Worm (Caenorhabditis elegans): ENCODE measurements around the gene F28C10.1.

Gene F28C10.1

DNA sequence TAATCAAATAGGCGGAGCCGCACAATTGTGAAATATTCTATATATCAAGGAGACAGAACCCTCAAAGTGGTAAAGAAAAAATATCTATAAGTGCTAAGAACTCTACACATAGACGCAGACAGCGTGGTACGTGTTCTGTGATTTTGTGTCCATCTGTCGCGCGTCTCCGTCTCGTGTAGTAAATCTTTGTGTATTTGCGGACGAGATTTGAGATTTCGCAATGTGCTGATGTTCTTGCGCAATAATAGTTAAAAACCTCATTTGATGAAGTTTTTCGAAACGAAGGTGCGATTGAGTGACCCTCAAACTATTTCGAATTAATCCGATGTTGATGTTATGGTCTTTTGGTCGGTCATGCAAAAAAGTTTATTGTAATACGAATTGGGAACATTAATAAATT lies 30.4 kb downstream of the F28C10.1 start:
- TF ChIP-seq jun-1 (tag; optimal IDR thresholded peaks at IDR 0.05), result no peak
- no peak for TF ChIP-seq lsy-12 (tag; optimal IDR thresholded peaks at IDR 0.05)
- TF ChIP-seq nhr-12 (tag; optimal IDR thresholded peaks at IDR 0.05), result no peak
- TF ChIP-seq nhr-237 (tag; optimal IDR thresholded peaks at IDR 0.05), result no peak
- TF ChIP-seq nhr-11 (tag; optimal IDR thresholded peaks at IDR 0.05), result no peak
- TF ChIP-seq nhr-25 (tag; optimal IDR thresholded peaks at IDR 0.05), result peak; percentile 18
- TF ChIP-seq nhr-28 (tag; optimal IDR thresholded peaks at IDR 0.05), result no peak
- no peak for TF ChIP-seq unc-62 (GFP tag; optimal IDR thresholded peaks at IDR 0.05)
- peak; percentile 20 for TF ChIP-seq fkh-10 (GFP tag; optimal IDR thresholded peaks at IDR 0.05)
- no peak for TF ChIP-seq snpc-4 (tag; optimal IDR thresholded peaks at IDR 0.05)
- no peak for TF ChIP-seq fos-1 (tag; optimal IDR thresholded peaks at IDR 0.05)
- TF ChIP-seq pha-4 (tag; optimal IDR thresholded peaks at IDR 0.05), result peak; percentile 72
- no peak for TF ChIP-seq R02D3.7 (tag; optimal IDR thresholded peaks at IDR 0.05)
- TF ChIP-seq hmg-11 (tag; optimal IDR thresholded peaks at IDR 0.05), result peak; percentile 2
- TF ChIP-seq eor-1 (tag; optimal IDR thresholded peaks at IDR 0.05), result no peak
- TF ChIP-seq lin-39 (tag; optimal IDR thresholded peaks at IDR 0.05), result peak; percentile 61
- no peak for TF ChIP-seq ceh-16 (tag; optimal IDR thresholded peaks at IDR 0.05)
- peak; percentile 64 for TF ChIP-seq egl-5 (tag; optimal IDR thresholded peaks at IDR 0.05)
- TF ChIP-seq skn-1 (tag; optimal IDR thresholded peaks at IDR 0.05), result peak; percentile 12
- TF ChIP-seq nhr-23 (tag; optimal IDR thresholded peaks at IDR 0.05), result peak; percentile 40
- TF ChIP-seq nhr-67 (tag; optimal IDR thresholded peaks at IDR 0.05), result no peak
- TF ChIP-seq nfya-1 (tag; optimal IDR thresholded peaks at IDR 0.05; ENCODE audit: insufficient read depth), result peak; percentile 52
- peak; percentile 38 for TF ChIP-seq ceh-28 (tag; optimal IDR thresholded peaks at IDR 0.05)

DNA sequence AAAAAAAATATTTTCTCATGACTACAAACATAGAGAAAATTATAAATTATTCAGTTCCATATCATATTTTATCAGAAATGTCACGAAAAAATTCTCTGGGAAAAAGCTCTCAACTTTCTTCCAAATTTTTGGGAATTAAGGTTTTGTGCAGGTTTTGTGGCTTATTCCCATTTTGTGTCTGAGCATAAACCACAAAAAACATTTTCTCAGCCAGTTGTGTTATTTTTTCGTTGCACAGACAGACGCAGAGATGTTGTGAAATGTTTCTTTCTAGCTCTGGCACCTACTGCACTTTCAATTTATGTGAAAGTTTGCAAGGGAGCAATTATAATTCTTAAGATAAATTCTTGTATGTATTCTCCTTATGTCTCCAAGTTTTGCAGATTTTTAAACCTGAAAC lies 32.2 kb downstream of the F28C10.1 start:
- no peak for TF ChIP-seq egl-27 (tag; optimal IDR thresholded peaks at IDR 0.05)
- TF ChIP-seq unc-62 (GFP tag; optimal IDR thresholded peaks at IDR 0.05), result no peak
- TF ChIP-seq ceh-82 (tag; optimal IDR thresholded peaks at IDR 0.05), result no peak
- no peak for TF ChIP-seq ceh-28 (tag; optimal IDR thresholded peaks at IDR 0.05)
- TF ChIP-seq eor-1 (tag; optimal IDR thresholded peaks at IDR 0.05), result no peak
- no peak for TF ChIP-seq nhr-67 (tag; optimal IDR thresholded peaks at IDR 0.05)
- TF ChIP-seq mml-1 (tag; optimal IDR thresholded peaks at IDR 0.05), result no peak
- TF ChIP-seq elt-1 (tag; optimal IDR thresholded peaks at IDR 0.05), result no peak
- no peak for TF ChIP-seq nhr-11 (tag; optimal IDR thresholded peaks at IDR 0.05)
- TF ChIP-seq ZK546.5 (tag; optimal IDR thresholded peaks at IDR 0.05), result no peak
- no peak for TF ChIP-seq nhr-76 (tag; optimal IDR thresholded peaks at IDR 0.05)
- TF ChIP-seq elt-2 (tag; optimal IDR thresholded peaks at IDR 0.05), result no peak
- no peak for TF ChIP-seq pha-4 (tag; optimal IDR thresholded peaks at IDR 0.05)
- TF ChIP-seq lin-15B (tag; optimal IDR thresholded peaks at IDR 0.05), result no peak
- TF ChIP-seq tbx-2 (tag; optimal IDR thresholded peaks at IDR 0.05), result no peak
- no peak for TF ChIP-seq nhr-28 (tag; optimal IDR thresholded peaks at IDR 0.05)

DNA sequence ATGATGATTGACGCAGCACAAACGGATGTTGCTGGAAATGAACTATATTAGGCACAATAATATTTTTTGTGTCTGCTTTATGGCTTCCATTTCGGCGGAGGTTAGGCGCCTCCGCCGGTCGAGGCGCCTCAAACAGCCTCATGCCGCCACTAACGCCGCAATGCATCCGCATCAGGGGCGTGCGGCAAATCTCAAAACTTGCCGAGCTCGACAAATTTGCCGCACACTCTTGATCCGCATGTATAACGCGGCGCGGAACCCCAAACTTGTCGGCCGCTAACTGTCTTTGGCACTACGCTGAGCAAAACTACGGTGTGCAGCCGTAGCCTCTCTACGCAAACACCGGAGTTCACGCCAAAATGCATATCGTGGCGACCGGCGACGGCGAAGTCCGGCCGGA lies 38.8 kb downstream of the F28C10.1 start:
- TF ChIP-seq daf-12 (tag; optimal IDR thresholded peaks at IDR 0.05) (no peak), tbx-2 (tag; optimal IDR thresholded peaks at IDR 0.05) (no peak), nhr-23 (tag; optimal IDR thresholded peaks at IDR 0.05) (no peak), elt-2 (tag; optimal IDR thresholded peaks at IDR 0.05) (no peak), hmg-11 (tag; optimal IDR thresholded peaks at IDR 0.05) (no peak), unc-62 (GFP tag; optimal IDR thresholded peaks at IDR 0.05) (no peak), nhr-76 (tag; optimal IDR thresholded peaks at IDR 0.05) (no peak), snpc-4 (tag; optimal IDR thresholded peaks at IDR 0.05) (no peak), fos-1 (tag; optimal IDR thresholded peaks at IDR 0.05) (no peak), jun-1 (tag; optimal IDR thresholded peaks at IDR 0.05) (no peak), ceh-9 (tag; optimal IDR thresholded peaks at IDR 0.05) (no peak), ceh-16 (tag; optimal IDR thresholded peaks at IDR 0.05) (no peak), ceh-28 (tag; optimal IDR thresholded peaks at IDR 0.05) (no peak), R02D3.7 (tag; optimal IDR thresholded peaks at IDR 0.05) (no peak), elt-3 (tag; optimal IDR thresholded peaks at IDR 0.05) (no peak), nhr-237 (tag; optimal IDR thresholded peaks at IDR 0.05) (no peak), ZK546.5 (tag; optimal IDR thresholded peaks at IDR 0.05) (no peak)

DNA sequence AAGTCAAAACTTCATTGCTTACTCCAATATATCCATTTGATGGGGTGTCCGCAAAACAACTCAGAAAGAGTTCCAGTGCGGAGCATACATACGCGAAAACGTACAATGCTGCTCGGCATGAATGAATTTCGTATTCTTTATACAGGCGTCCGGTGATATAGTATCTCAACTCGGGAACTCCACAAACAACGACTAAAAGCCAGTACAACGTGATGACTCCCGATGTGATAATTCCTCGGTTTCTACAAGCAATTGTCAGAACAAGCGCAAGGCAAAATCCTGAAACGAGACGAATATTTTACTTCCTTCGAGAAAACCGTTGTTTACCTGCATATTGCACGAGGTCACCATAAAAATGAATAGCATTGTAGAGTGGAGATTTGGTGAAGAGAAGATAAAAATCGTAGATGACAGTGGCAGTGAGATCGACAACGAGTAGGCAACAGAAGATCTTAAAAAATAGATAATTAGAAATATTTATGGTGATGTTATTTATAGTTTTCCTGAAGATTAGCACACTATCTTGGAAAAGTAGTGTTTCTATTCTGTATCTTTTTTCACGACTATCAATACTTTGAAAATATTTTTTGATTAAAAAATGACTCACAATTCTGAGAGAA lies 42.8 kb downstream of the F28C10.1 start:
- TF ChIP-seq pqm-1 (tag; optimal IDR thresholded peaks at IDR 0.05) (no peak), elt-1 (tag; optimal IDR thresholded peaks at IDR 0.05) (peak; percentile 90)
